Worm (Caenorhabditis elegans) whole organism, late embryonic: ENCODE results near the gene srp-8.

Source experiments
- eyg-1 ChIP-seq: sonication (generic microtip); optimal IDR thresholded peaks from 2 replicates; lab custom pipeline; 2016; ENCODE audit warnings: missing genotype, missing genetic modification characterization, missing compliant biosample characterization
- fkh-10 ChIP-seq: fragments of 150-350 bp; optimal IDR thresholded peaks from 2 replicates; lab custom pipeline; 2014; ENCODE audit warnings: missing biosample characterization, missing genetic modification reagents, missing genetic modification characterization
- mec-3 ChIP-seq: sonication (generic microtip); optimal IDR thresholded peaks from 2 replicates; lab custom pipeline; 2016; ENCODE audit warnings: borderline replicate concordance, missing genetic modification characterization, missing compliant biosample characterization
- unc-3 ChIP-seq, 2 experiments: fragments of 200-800 bp in 1 of 2; sonication (Bioruptor generic) in 1 of 2; sonication (generic microtip) in 1 of 2; conservative IDR thresholded peaks in 1 of 2; optimal IDR thresholded peaks in 1 of 2; 2 replicates each; pipeline versions ENCODE4 v1.3.6 to Lab custom; 2016 to 2022; ENCODE audit warnings: missing compliant biosample characterization in 2 of 2, missing genetic modification characterization in 2 of 2, missing genetic modification reagents in 1 of 2

ce11 chrV:8190430-8190829, 6.9 kb downstream of the srp-8 start, which contains the start of gene F20D6.1:
- no peak for TF ChIP-seq mec-3
- no peak for TF ChIP-seq fkh-10 (GFP tag; lab: Kevin White, UChicago)
- TF ChIP-seq eyg-1 (tag; lab: Kevin White, UChicago) = no peak
- no peak for TF ChIP-seq unc-3 (GFP tag; conservative IDR thresholded peaks at IDR 0.05; lab: Robert Waterston, UW)
- TF ChIP-seq unc-3 (tag; optimal IDR thresholded peaks at IDR 0.05; lab: Kevin White, UChicago) = no peak
